Worm (Caenorhabditis elegans) whole organism, L2 larva: Measurements from ENCODE around the gene nspd-9.

ENCODE experiments used
- F13H6.1 ChIP-seq: sonication (generic microtip); optimal IDR thresholded peaks from 2 replicates; lab custom pipeline; 2016; ENCODE audit warnings: missing genetic modification characterization, missing compliant biosample characterization
- ZK546.5 ChIP-seq: sonication (generic microtip); optimal IDR thresholded peaks from 2 replicates; lab custom pipeline; 2017; ENCODE audit warnings: missing biosample characterization, missing genetic modification characterization
- elt-1 ChIP-seq: fragments of 150-350 bp; optimal IDR thresholded peaks from 2 replicates; lab custom pipeline; 2014; ENCODE audit warnings: missing biosample characterization, missing genetic modification characterization
- elt-3 ChIP-seq: sonication (generic microtip); optimal IDR thresholded peaks from 2 replicates; lab custom pipeline; 2017; ENCODE audit warnings: missing biosample characterization, missing genetic modification characterization
- mdl-1 ChIP-seq, 2 experiments: fragments of 150-350 bp in 1 of 2; sonication (generic microtip) in 1 of 2; optimal IDR thresholded peaks; 2 replicates each; lab custom pipeline; 2017; ENCODE audit warnings: missing biosample characterization in 2 of 2, missing genetic modification characterization in 2 of 2
- sma-9 ChIP-seq, 2 experiments: fragments of 150-350 bp in 1 of 2; sonication (generic microtip) in 1 of 2; optimal IDR thresholded peaks; 2 replicates each; lab custom pipeline; 2014 to 2016; ENCODE audit warnings: missing genetic modification characterization in 2 of 2, mild to moderate bottlenecking in 1 of 2, missing biosample characterization in 1 of 2, missing compliant biosample characterization in 1 of 2, missing genetic modification reagents in 1 of 2, moderate library complexity in 1 of 2

- TF ChIP-seq F13H6.1 (tag; lab: Kevin White, UChicago) (no peak), mdl-1 (tag; optimal IDR thresholded peaks at IDR 0.05; lab: Kevin White, UChicago) (no peak), elt-3 (tag; lab: Kevin White, UChicago) (no peak), sma-9 (GFP tag; optimal IDR thresholded peaks at IDR 0.05; lab: Kevin White, UChicago) (no peak), sma-9 (tag; optimal IDR thresholded peaks at IDR 0.05; lab: Kevin White, UChicago) (no peak), elt-1 (tag; lab: Kevin White, UChicago) (no peak), ZK546.5 (tag; lab: Kevin White, UChicago) (no peak)
These were observed 38.5 kb upstream of the nspd-9 start, which contains the start of the genes msd-4 and C35D10.3 for ce11 chrIII:4868643-4869042.
